Fruit fly (Drosophila melanogaster): ENCODE measurements around the gene Mettl14.

Mettl14 gene

DNA sequence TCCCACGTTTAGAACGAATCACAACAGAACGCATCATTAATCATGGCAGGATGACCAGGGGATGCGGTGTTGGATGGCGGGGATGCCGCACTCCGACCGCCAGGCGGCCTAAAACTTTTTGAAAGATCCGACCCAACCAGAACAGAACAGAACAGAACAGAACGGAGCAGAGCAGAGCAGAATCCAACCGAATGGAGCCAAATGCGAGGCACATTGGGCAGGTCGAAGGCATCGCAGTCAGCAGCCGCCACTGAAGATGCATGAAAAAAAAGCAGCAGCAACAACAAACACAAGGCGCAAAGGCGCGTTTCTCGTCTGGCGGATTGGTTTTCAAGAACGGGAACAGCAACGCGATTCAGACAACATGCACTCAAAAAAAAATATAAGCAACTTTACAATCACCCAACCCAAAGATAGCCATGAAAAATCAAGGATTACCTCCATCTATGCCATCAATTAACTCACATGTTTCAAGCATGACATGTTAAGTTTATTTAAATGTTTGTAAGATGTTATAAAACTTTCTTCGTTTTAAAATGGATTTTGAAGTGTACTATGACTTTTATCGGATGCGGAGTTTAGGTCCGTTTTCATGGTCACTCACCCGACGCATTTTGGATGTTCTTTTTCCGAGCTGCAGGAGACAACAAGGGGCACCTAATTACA is 28.7 kb upstream of the Mettl14 start (continued):
- TF ChIP-seq CG6163 (GFP tag; IDR thresholded peaks at IDR 0.05) (peak; percentile 93), salr (GFP tag; optimal IDR thresholded peaks at IDR 0.05) (peak; percentile 83 to 85), acj6 (GFP tag; optimal IDR thresholded peaks at IDR 0.05) (peak; percentile 93), CG9139 (GFP tag; optimal IDR thresholded peaks at IDR 0.05) (peak; percentile 85), CG8319 (GFP tag; optimal IDR thresholded peaks at IDR 0.05) (peak; percentile 80), CG6854 (GFP tag; optimal IDR thresholded peaks at IDR 0.05) (peak; percentile 92), eg (GFP tag; IDR thresholded peaks at IDR 0.05) (peak; percentile 72), CG10669 (GFP tag; optimal IDR thresholded peaks at IDR 0.05) (peak; percentile 95), achi (GFP tag; optimal IDR thresholded peaks at IDR 0.05) (peak; percentile 90), net (GFP tag; optimal IDR thresholded peaks at IDR 0.05) (peak; percentile 88), fd59A (GFP tag; optimal IDR thresholded peaks at IDR 0.05) (peak; percentile 92), dac (GFP tag; optimal IDR thresholded peaks at IDR 0.05) (peak; percentile 40), CG16779 (tag; optimal IDR thresholded peaks at IDR 0.05) (peak; percentile 74), dsx (GFP tag; optimal IDR thresholded peaks at IDR 0.05; ENCODE audit: poor library complexity, severe bottlenecking) (peak; percentile 92), Hr39 (GFP tag; optimal IDR thresholded peaks at IDR 0.05) (peak; percentile 95), Lpt (GFP tag; optimal IDR thresholded peaks at IDR 0.05) (peak; percentile 75), CG32006 (GFP tag; optimal IDR thresholded peaks at IDR 0.05) (peak; percentile 79), CG4318 (GFP tag; optimal IDR thresholded peaks at IDR 0.05) (peak; percentile 54), lz (GFP tag; optimal IDR thresholded peaks at IDR 0.05) (peak; percentile 96), CG8632 (GFP tag; optimal IDR thresholded peaks at IDR 0.05) (peak; percentile 86), ss (GFP tag; optimal IDR thresholded peaks at IDR 0.05) (peak; percentile 85 to 91), Eip93F (GFP tag; optimal IDR thresholded peaks at IDR 0.05) (peak; percentile 95), Eip78C (GFP tag) (peak; percentile 97), Met (GFP tag; optimal IDR thresholded peaks at IDR 0.05) (peak; percentile 97), CG6808 (GFP tag; optimal IDR thresholded peaks at IDR 0.05) (peak; percentile 88), Hr38 (GFP tag; optimal IDR thresholded peaks at IDR 0.05) (no peak), CG31627 (GFP tag; optimal IDR thresholded peaks at IDR 0.05) (peak; percentile 95)

DNA sequence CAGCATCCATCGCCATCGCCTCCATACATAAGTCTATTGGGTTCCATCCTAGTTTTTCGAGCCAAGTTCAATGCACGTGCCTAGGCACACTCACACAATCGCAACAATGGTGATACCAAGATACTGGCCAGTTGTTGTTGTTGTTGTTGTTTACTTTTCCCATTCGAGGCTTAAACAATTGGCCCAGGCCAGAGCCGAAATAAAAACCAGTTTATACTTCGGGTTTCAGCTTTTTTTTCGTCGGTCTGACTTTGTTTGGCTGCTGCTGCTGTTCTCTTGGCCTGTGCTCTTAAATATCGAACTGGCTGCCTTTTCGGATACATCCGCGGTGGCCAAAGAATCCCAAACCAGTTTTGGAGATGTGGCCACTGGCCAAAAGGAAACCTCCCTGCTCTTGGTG is 28.0 kb upstream of the Mettl14 start:
- TF ChIP-seq vri (GFP tag; optimal IDR thresholded peaks at IDR 0.05): no peak
- TF ChIP-seq fkh (GFP tag; optimal IDR thresholded peaks at IDR 0.05): peak; percentile 51
- TF ChIP-seq Eip75B (GFP tag; optimal IDR thresholded peaks at IDR 0.05): no peak
- peak; percentile 39 for TF ChIP-seq dsx (GFP tag; optimal IDR thresholded peaks at IDR 0.05; ENCODE audit: poor library complexity, severe bottlenecking)
- TF ChIP-seq CG8319 (GFP tag; optimal IDR thresholded peaks at IDR 0.05): peak; percentile 13

DNA sequence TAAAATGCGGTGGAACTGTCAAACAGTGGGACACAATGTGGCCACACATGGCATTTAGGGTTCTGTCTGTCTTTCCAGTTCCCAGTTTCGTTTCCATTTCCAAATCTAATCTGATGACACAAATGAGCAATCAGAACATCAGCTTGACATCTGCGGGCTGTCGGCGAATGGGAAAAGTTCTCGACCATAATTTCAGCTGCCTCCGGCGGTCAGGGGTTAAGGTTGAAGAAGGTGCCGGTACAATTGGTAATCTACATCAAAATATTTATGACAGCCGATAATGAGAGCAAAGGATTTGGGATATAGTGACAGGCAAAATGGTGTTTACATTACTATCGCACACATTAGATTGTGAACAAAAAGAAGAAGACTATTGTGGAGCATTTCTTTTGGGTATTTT is 26.4 kb upstream of the Mettl14 start:
- TF ChIP-seq CG3919 (GFP tag; optimal IDR thresholded peaks at IDR 0.05): no peak
- no peak for TF ChIP-seq Gug (GFP tag; IDR thresholded peaks at IDR 0.05)
- no peak for TF ChIP-seq cyc (GFP tag; optimal IDR thresholded peaks at IDR 0.05)
- no peak for TF ChIP-seq OdsH (GFP tag; optimal IDR thresholded peaks at IDR 0.05)
- TF ChIP-seq dsx (GFP tag; optimal IDR thresholded peaks at IDR 0.05; ENCODE audit: poor library complexity, severe bottlenecking): no peak
- no peak for TF ChIP-seq CG6163 (GFP tag; IDR thresholded peaks at IDR 0.05)
- TF ChIP-seq CG7368 (GFP tag; optimal IDR thresholded peaks at IDR 0.05): no peak
- no peak for TF ChIP-seq CG9139 (GFP tag; optimal IDR thresholded peaks at IDR 0.05)
- TF ChIP-seq CG8632 (GFP tag; optimal IDR thresholded peaks at IDR 0.05): no peak
- no peak for TF ChIP-seq Ets21C (GFP tag; optimal IDR thresholded peaks at IDR 0.05)

All from whole organism, prepupa.